Worm (Caenorhabditis elegans): ENCODE measurements around the gene ogdh-1.
A peak's percentile ranks its signal among the peaks of the same experiment; 100 is the strongest.
"Not testable (repeated sequence)": the region's sequence is repeated elsewhere in the genome, so short reads cannot be mapped to it uniquely, and the experiment has no call there.

ogdh-1 gene

DNA sequence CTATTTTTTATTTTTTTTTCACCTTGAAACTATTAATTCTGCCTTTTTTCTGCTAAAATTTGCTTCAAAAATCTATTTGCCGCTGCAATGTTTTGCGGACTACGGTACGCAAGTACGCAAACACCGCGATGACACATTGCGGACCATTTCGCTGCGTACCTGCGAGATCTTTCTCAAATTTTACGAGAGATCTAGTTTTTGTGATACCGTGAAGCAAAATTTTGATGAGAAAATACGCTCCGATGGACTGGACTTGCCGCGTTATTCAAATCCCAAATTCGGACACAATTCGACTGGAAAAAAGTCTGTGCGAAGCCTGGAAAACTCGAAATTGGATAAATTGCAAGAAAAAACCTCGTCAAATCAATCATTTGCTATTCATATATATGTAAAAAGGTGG is 16.7 kb upstream of the ogdh-1 start:
- peak; percentile 22; the same call in 1 of the 2 replicates for TF ChIP-seq pes-1 (GFP tag; IDR thresholded peaks at IDR 0.05)

ce11 chrIV:4715785-4716184 is 12.0 kb upstream of the ogdh-1 start, which contains the start of gene miro-1:
TSS of gene miro-1 (minus strand) at chrIV:4715807.
- not testable (repeated sequence) for TF ChIP-seq aly-1 (tag; optimal IDR thresholded peaks at IDR 0.05); hmg-4 (GFP tag; optimal IDR thresholded peaks at IDR 0.05); ceh-13 (GFP tag; optimal IDR thresholded peaks at IDR 0.05)

- TF ChIP-seq ceh-36 (tag; optimal IDR thresholded peaks at IDR 0.05) = peak; percentile 23
- no peak for TF ChIP-seq ets-7 (tag; optimal IDR thresholded peaks at IDR 0.05)
- peak; percentile 65 for TF ChIP-seq ama-1 (optimal IDR thresholded peaks at IDR 0.05)
- TF ChIP-seq tbx-37 (GFP tag; conservative IDR thresholded peaks at IDR 0.05) = peak; percentile 68
- TF ChIP-seq pes-1 (GFP tag; IDR thresholded peaks at IDR 0.05) = peak; percentile 61; the same call in 1 of the 2 replicates
Observed at ce11 chrIV:4712376-4712775, 8.6 kb upstream of the ogdh-1 start, which contains the start of gene yars-2. TSS of gene yars-2 (minus strand) at chrIV:4712624.

DNA sequence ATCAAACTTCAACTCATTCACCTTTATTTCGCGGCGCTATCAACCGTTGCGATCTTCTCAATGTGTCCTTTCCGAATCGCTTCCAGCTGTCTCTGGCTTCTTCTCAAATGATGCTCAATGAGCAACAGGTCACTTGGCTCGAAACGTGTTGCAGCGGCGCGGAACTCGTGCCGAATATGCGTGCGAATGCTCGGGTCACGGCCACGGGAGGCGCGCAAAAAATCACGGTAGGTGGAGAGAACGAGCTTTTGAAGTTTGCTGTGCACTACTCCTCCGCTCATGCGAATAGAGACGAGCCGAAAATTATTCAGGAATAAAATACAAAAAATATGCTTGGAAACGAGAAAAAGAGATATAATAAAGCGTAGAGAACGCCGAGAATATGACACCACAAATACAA is 6.6 kb upstream of the ogdh-1 start, which contains the start of gene cif-1:
Gene cif-1 (minus strand): TSS at position 297 of the 400 bp plus-strand sequence.
- TF ChIP-seq B0310.2 (tag; optimal IDR thresholded peaks at IDR 0.05) = no peak
- TF ChIP-seq ets-7 (tag; optimal IDR thresholded peaks at IDR 0.05) = no peak
- TF ChIP-seq hnd-1 (tag; optimal IDR thresholded peaks at IDR 0.05) = no peak
- TF ChIP-seq hmbx-1 (tag; optimal IDR thresholded peaks at IDR 0.05) = no peak
- no peak for TF ChIP-seq pes-1 (GFP tag; IDR thresholded peaks at IDR 0.05)

- TF ChIP-seq tbx-37 (GFP tag; conservative IDR thresholded peaks at IDR 0.05) (no peak), hmg-4 (GFP tag; optimal IDR thresholded peaks at IDR 0.05) (no peak), F13C5.2 (tag; optimal IDR thresholded peaks at IDR 0.05) (no peak), ceh-13 (GFP tag; optimal IDR thresholded peaks at IDR 0.05) (no peak), tbx-11 (GFP tag; IDR thresholded peaks at IDR 0.05) (no peak), pes-1 (GFP tag; IDR thresholded peaks at IDR 0.05) (no peak), ama-1 (optimal IDR thresholded peaks at IDR 0.05) (no peak), hnd-1 (tag; optimal IDR thresholded peaks at IDR 0.05) (no peak), tra-4 (tag; optimal IDR thresholded peaks at IDR 0.05) (no peak)
Observed at ce11 chrIV:4705922-4706321, 2.1 kb upstream of the ogdh-1 start.

ce11 chrIV:4705182-4705581 is 1.4 kb upstream of the ogdh-1 start:
- TF ChIP-seq ets-7 (tag; optimal IDR thresholded peaks at IDR 0.05) (no peak), scrt-1 (GFP tag; IDR thresholded peaks at IDR 0.05) (no peak), sea-1 (GFP tag; conservative IDR thresholded peaks at IDR 0.05) (0 out of 2 replicates have a peak, but pooled peaks have one; percentile 11), F13C5.2 (tag; optimal IDR thresholded peaks at IDR 0.05) (no peak), ama-1 (optimal IDR thresholded peaks at IDR 0.05) (no peak), tbx-11 (GFP tag; IDR thresholded peaks at IDR 0.05) (no peak), hmg-4 (GFP tag; optimal IDR thresholded peaks at IDR 0.05) (peak; percentile 40), pes-1 (GFP tag; IDR thresholded peaks at IDR 0.05) (no peak; the same call in 1 of the 2 replicates), tbx-37 (GFP tag; conservative IDR thresholded peaks at IDR 0.05) (no peak)

- TF ChIP-seq hmbx-1 (tag; optimal IDR thresholded peaks at IDR 0.05) (no peak), scrt-1 (GFP tag; IDR thresholded peaks at IDR 0.05) (no peak), pes-1 (GFP tag; IDR thresholded peaks at IDR 0.05) (no peak), flt-1 (GFP tag; IDR thresholded peaks at IDR 0.05) (no peak), ama-1 (optimal IDR thresholded peaks at IDR 0.05) (no peak), hmg-4 (GFP tag; optimal IDR thresholded peaks at IDR 0.05) (no peak), F13C5.2 (tag; optimal IDR thresholded peaks at IDR 0.05) (no peak), tra-4 (tag; optimal IDR thresholded peaks at IDR 0.05) (no peak), B0310.2 (tag; optimal IDR thresholded peaks at IDR 0.05) (no peak), aly-1 (tag; optimal IDR thresholded peaks at IDR 0.05) (no peak), sea-1 (GFP tag; conservative IDR thresholded peaks at IDR 0.05) (no peak), tbx-11 (GFP tag; IDR thresholded peaks at IDR 0.05) (no peak), hnd-1 (tag; optimal IDR thresholded peaks at IDR 0.05) (no peak), tbx-37 (GFP tag; conservative IDR thresholded peaks at IDR 0.05) (no peak), ceh-13 (GFP tag; optimal IDR thresholded peaks at IDR 0.05) (no peak), ceh-36 (tag; optimal IDR thresholded peaks at IDR 0.05) (no peak), ets-7 (tag; optimal IDR thresholded peaks at IDR 0.05) (no peak)
Observed at ce11 chrIV:4692463-4692862, 11.3 kb downstream of the ogdh-1 start, which contains the start of gene spe-51. TSS of gene spe-51 (plus strand) at chrIV:4692763.

- no peak for TF ChIP-seq pes-1 (GFP tag; IDR thresholded peaks at IDR 0.05)
- no peak for TF ChIP-seq ceh-13 (GFP tag; optimal IDR thresholded peaks at IDR 0.05)
- no peak for TF ChIP-seq ama-1 (optimal IDR thresholded peaks at IDR 0.05)
- no peak for TF ChIP-seq ets-7 (tag; optimal IDR thresholded peaks at IDR 0.05)
- TF ChIP-seq hnd-1 (tag; optimal IDR thresholded peaks at IDR 0.05) = no peak
- TF ChIP-seq F13C5.2 (tag; optimal IDR thresholded peaks at IDR 0.05) = no peak
- TF ChIP-seq hmbx-1 (tag; optimal IDR thresholded peaks at IDR 0.05) = no peak
- TF ChIP-seq tbx-11 (GFP tag; IDR thresholded peaks at IDR 0.05) = no peak
- no peak for TF ChIP-seq sea-1 (GFP tag; conservative IDR thresholded peaks at IDR 0.05)
- no peak for TF ChIP-seq tra-4 (tag; optimal IDR thresholded peaks at IDR 0.05)
- no peak for TF ChIP-seq B0310.2 (tag; optimal IDR thresholded peaks at IDR 0.05)
- TF ChIP-seq hmg-4 (GFP tag; optimal IDR thresholded peaks at IDR 0.05) = no peak
- no peak for TF ChIP-seq tbx-37 (GFP tag; conservative IDR thresholded peaks at IDR 0.05)
- TF ChIP-seq flt-1 (GFP tag; IDR thresholded peaks at IDR 0.05) = no peak
- TF ChIP-seq scrt-1 (GFP tag; IDR thresholded peaks at IDR 0.05) = no peak
Observed at ce11 chrIV:4688221-4688620, 15.6 kb downstream of the ogdh-1 start, which contains the start of gene bus-4. TSS of gene bus-4 (plus strand) at chrIV:4688269.

Measured in whole organism, early embryonic.